Worm (Caenorhabditis elegans) whole organism, late embryonic: ENCODE data around the gene slfl-4.
"Not testable (repeated sequence)": the region's sequence is repeated elsewhere in the genome, so short reads cannot be mapped to it uniquely, and the experiment has no call there.

Experiments
- C08G9.2 ChIP-seq: sonication (generic microtip); optimal IDR thresholded peaks from 2 replicates; lab custom pipeline; 2016; ENCODE audit warnings: mild to moderate bottlenecking, missing genetic modification characterization, moderate library complexity, missing compliant biosample characterization
- C38D4.7 ChIP-seq: fragments of 200-800 bp; sonication (Bioruptor generic); optimal IDR thresholded peaks from 2 replicates; lab custom pipeline; 2018; ENCODE audit warnings: mild to moderate bottlenecking, missing genetic modification characterization, moderate library complexity, missing compliant biosample characterization
- T23F11.4 ChIP-seq: fragments of 200-800 bp; sonication (Bioruptor generic); optimal IDR thresholded peaks from 2 replicates; lab custom pipeline; 2018; ENCODE audit warnings: mild to moderate bottlenecking, missing genetic modification characterization, missing compliant biosample characterization
- Y22D7AL.16 ChIP-seq: sonication (generic microtip); optimal IDR thresholded peaks from 2 replicates; lab custom pipeline; 2016; ENCODE audit warnings: missing genetic modification characterization, missing compliant biosample characterization
- ama-1 ChIP-seq: fragments of 150-350 bp; optimal IDR thresholded peaks from 2 replicates; lab custom pipeline; 2014
- ceh-18 ChIP-seq: sonication (generic microtip); optimal IDR thresholded peaks from 2 replicates; lab custom pipeline; 2016; ENCODE audit warnings: missing genetic modification characterization, missing compliant biosample characterization
- ceh-2 ChIP-seq: sonication (generic microtip); optimal IDR thresholded peaks from 2 replicates; lab custom pipeline; 2016; ENCODE audit warnings: missing genotype, missing genetic modification characterization, missing compliant biosample characterization
- ceh-34 ChIP-seq: sonication (generic microtip); optimal IDR thresholded peaks from 2 replicates; lab custom pipeline; 2016; ENCODE audit warnings: mild to moderate bottlenecking, missing genetic modification characterization, missing compliant biosample characterization
- ceh-45 ChIP-seq: fragments of 200-800 bp; sonication (Bioruptor generic); IDR thresholded peaks from 2 replicates; pipeline ENCODE4 v1.3.6; 2022; ENCODE audit warnings: missing genetic modification reagents, missing genetic modification characterization, missing compliant biosample characterization
- ceh-48 ChIP-seq: sonication (generic microtip); optimal IDR thresholded peaks from 2 replicates; lab custom pipeline; 2016; ENCODE audit warnings: missing genetic modification characterization, inconsistent platforms, missing compliant biosample characterization
- dve-1 ChIP-seq: sonication (generic microtip); optimal IDR thresholded peaks from 2 replicates; lab custom pipeline; 2017; ENCODE audit warnings: antibody characterized with exemption, mild to moderate bottlenecking, missing genetic modification characterization, missing compliant biosample characterization
- elt-4 ChIP-seq: sonication (generic microtip); optimal IDR thresholded peaks from 2 replicates; lab custom pipeline; 2016; ENCODE audit warnings: missing genetic modification characterization, missing compliant biosample characterization
- eyg-1 ChIP-seq: sonication (generic microtip); optimal IDR thresholded peaks from 2 replicates; lab custom pipeline; 2016; ENCODE audit warnings: missing genotype, missing genetic modification characterization, missing compliant biosample characterization
- fax-1 ChIP-seq: sonication (generic microtip); optimal IDR thresholded peaks from 2 replicates; lab custom pipeline; 2016; ENCODE audit warnings: missing genotype, missing genetic modification characterization, missing compliant biosample characterization
- fkh-10 ChIP-seq: fragments of 150-350 bp; optimal IDR thresholded peaks from 2 replicates; lab custom pipeline; 2014; ENCODE audit warnings: missing biosample characterization, missing genetic modification reagents, missing genetic modification characterization
- fkh-6 ChIP-seq: sonication (generic microtip); optimal IDR thresholded peaks from 2 replicates; lab custom pipeline; 2016; ENCODE audit warnings: missing genetic modification characterization, missing compliant biosample characterization
- hlh-13 ChIP-seq: fragments of 200-800 bp; sonication (Bioruptor generic); optimal IDR thresholded peaks from 2 replicates; lab custom pipeline; 2018; ENCODE audit warnings: mild to moderate bottlenecking, missing genetic modification characterization, missing compliant biosample characterization
- mec-3 ChIP-seq: sonication (generic microtip); optimal IDR thresholded peaks from 2 replicates; lab custom pipeline; 2016; ENCODE audit warnings: borderline replicate concordance, missing genetic modification characterization, missing compliant biosample characterization
- nhr-232 ChIP-seq: sonication (generic microtip); optimal IDR thresholded peaks from 2 replicates; lab custom pipeline; 2016; ENCODE audit warnings: missing genetic modification characterization, missing compliant biosample characterization
- npax-4 ChIP-seq: sonication (generic microtip); optimal IDR thresholded peaks from 2 replicates; lab custom pipeline; 2016; ENCODE audit warnings: missing genetic modification characterization, missing compliant biosample characterization
- odd-2 ChIP-seq: sonication (generic microtip); optimal IDR thresholded peaks from 2 replicates; lab custom pipeline; 2017; ENCODE audit warnings: antibody characterized with exemption, mild to moderate bottlenecking, missing genetic modification characterization, missing compliant biosample characterization
- pat-9 ChIP-seq: fragments of 200-800 bp; sonication (Bioruptor generic); optimal IDR thresholded peaks from 2 replicates; lab custom pipeline; 2018; ENCODE audit warnings: mild to moderate bottlenecking, missing genetic modification characterization, moderate library complexity, missing compliant biosample characterization
- pha-2 ChIP-seq: sonication (generic microtip); optimal IDR thresholded peaks from 2 replicates; lab custom pipeline; 2017; ENCODE audit warnings: mild to moderate bottlenecking, missing genetic modification characterization, missing compliant biosample characterization
- pha-4 ChIP-seq: fragments of 150-350 bp; optimal IDR thresholded peaks from 2 replicates; lab custom pipeline; 2018; ENCODE audit warnings: missing biosample characterization, missing genetic modification reagents, missing genetic modification characterization
- rnt-1 ChIP-seq: sonication (generic microtip); optimal IDR thresholded peaks from 2 replicates; lab custom pipeline; 2016; ENCODE audit warnings: missing genetic modification characterization, missing compliant biosample characterization
- sox-2 ChIP-seq: fragments of 200-800 bp; sonication (Bioruptor generic); IDR thresholded peaks from 2 replicates; pipeline ENCODE4 v1.3.6; 2022; ENCODE audit warnings: missing genetic modification reagents, missing genetic modification characterization, missing compliant biosample characterization
- syd-9 ChIP-seq: sonication (generic microtip); optimal IDR thresholded peaks from 2 replicates; lab custom pipeline; 2016; ENCODE audit warnings: mild to moderate bottlenecking, missing genetic modification characterization, moderate library complexity, missing compliant biosample characterization
- tbx-2 ChIP-seq: sonication (generic microtip); optimal IDR thresholded peaks from 2 replicates; lab custom pipeline; 2016; ENCODE audit warnings: missing genetic modification characterization, missing compliant biosample characterization
- ttx-3 ChIP-seq: sonication (generic microtip); optimal IDR thresholded peaks from 2 replicates; lab custom pipeline; 2016; ENCODE audit warnings: missing genetic modification reagents, missing genetic modification characterization, missing compliant biosample characterization
- unc-86 ChIP-seq: sonication (generic microtip); optimal IDR thresholded peaks from 2 replicates; lab custom pipeline; 2016; ENCODE audit warnings: missing genetic modification characterization, missing compliant biosample characterization
- ztf-16 ChIP-seq: sonication (generic microtip); optimal IDR thresholded peaks from 2 replicates; lab custom pipeline; 2017; ENCODE audit warnings: missing genetic modification characterization, missing compliant biosample characterization

The slfl-4 gene

DNA sequence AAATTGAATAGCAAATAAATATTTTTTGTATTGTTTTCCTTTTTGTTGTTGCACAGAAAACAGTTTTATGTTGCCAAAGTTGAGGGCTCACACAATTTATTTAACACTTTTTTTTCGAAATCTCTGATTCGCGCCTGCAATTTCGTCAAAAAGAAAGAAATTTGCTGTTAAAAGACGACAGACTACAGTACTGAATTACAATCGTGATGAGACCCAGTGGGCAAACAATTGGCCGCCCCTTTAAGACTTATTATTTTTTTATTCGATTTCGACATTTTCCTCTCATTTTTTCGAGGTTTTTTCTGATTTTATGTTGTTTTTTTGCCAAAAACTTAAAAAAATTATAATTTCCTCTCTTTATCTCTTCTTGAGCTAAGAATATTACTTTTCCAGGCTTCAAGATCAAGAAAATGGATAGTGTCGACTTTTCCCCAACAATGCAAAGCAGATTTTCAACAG lies at the start of gene slfl-4:
Gene slfl-4, plus strand, starts transcription at position 409 of the 459 bp plus-strand sequence.
- TF ChIP-seq ceh-45 (no peak), ceh-2 (no peak), tbx-2 (tag; lab: Kevin White, UChicago) (no peak), fax-1 (no peak), elt-4 (tag; lab: Kevin White, UChicago) (no peak), ttx-3 (tag; lab: Kevin White, UChicago) (no peak), fkh-10 (GFP tag; lab: Kevin White, UChicago) (no peak)

DNA sequence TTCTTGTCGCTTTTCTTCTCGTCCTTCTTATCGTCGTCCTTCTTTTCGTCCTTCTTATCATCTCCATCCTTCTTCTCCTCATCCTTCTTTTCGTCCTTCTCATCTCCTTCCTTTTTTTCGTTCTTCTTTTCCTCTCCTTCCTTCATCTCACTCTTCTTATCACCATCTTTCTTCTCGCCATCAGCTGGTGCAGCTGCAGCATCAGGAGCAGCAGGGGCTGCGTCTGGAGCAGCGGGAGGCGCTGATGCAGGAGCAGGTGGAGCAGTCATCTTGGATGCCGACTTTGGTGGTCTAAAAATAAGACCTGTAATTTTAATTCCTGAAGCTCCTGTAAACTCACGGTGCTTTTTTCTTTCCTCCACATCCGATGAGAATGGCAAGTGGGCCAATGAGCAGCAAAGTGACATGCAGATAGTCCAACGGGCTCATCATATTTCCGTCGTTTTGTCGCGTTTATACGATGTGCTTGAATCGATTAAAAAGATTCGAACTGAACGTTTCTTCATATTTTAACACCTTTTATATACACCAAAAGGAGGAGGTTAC lies 49.0 kb upstream of the slfl-4 start, which contains the start of gene cylc-1:
Gene cylc-1, minus strand, starts transcription at position 496 of the 546 bp plus-strand sequence.
- not testable (repeated sequence) for TF ChIP-seq sox-2 (GFP tag; lab: Robert Waterston, UW); ceh-45; C08G9.2 (tag; lab: Kevin White, UChicago)
- TF ChIP-seq, all 69 proteins: peak for 0; not testable (repeated sequence) for 69

DNA sequence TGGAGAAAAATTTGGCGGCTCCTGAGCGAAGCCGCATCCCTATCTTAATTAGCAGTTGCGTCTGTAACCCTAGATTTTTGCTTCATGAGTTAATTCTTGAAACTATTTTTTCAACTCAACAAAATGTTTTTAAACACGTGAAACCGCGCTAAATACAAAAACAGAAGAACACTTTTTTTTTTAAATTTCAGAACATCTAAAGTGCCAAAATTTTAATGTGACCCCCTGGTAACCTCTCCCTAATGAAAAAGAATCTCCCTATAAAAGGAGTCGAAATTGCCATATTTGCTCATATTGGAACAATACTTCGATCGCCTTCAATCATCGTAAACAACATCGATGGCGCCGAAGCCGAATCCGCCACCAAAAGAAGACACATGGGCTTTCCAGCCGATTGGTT lies 47.8 kb upstream of the slfl-4 start, which contains the start of gene nsph-4.1:
Gene nsph-4.1, plus strand, starts transcription at position 301 of the 400 bp plus-strand sequence.
- TF ChIP-seq tbx-2, pha-4, nhr-232 (tag; lab: Kevin White, UChicago): not testable (repeated sequence)

DNA sequence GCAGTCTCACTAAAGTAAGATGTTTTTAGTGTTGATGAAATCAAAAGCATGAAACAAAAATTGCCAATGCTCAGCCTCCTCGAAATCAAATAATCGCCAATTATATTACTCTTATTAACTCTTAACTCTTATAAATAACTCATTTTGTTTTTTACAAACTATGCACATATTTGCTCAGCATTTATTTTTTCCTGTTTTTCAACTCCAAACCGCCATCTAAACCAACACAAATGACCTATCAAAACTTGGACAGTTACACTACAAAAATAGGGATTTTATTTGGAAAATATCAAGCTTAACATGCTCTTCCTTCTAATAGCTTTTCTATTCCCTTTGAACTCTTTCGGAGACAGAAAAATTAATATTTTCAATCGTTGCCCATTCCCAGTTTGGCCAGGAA lies 45.7 kb upstream of the slfl-4 start, which contains the start of gene thn-6:
Gene thn-6, plus strand, starts transcription at position 301 of the 400 bp plus-strand sequence.
- TF ChIP-seq T23F11.4 (GFP tag; lab: Kevin White, UChicago) (no peak), tbx-2 (tag; lab: Kevin White, UChicago) (no peak), Y22D7AL.16 (tag; lab: Kevin White, UChicago) (no peak), nhr-232 (tag; lab: Kevin White, UChicago) (no peak), C38D4.7 (no peak), pat-9 (tag; lab: Kevin White, UChicago) (no peak), unc-86 (tag; lab: Kevin White, UChicago) (no peak), fkh-6 (tag; lab: Kevin White, UChicago) (no peak), ztf-16 (no peak), eyg-1 (no peak), mec-3 (no peak), ceh-18 (tag; lab: Kevin White, UChicago) (no peak), npax-4 (no peak), ama-1 (lab: Kevin White, UChicago) (no peak), ceh-45 (no peak), ceh-48 (no peak), ceh-2 (no peak), syd-9 (tag; lab: Kevin White, UChicago) (no peak), hlh-13 (GFP tag; lab: Kevin White, UChicago) (no peak), dve-1 (tag; lab: Kevin White, UChicago) (no peak)
- TF ChIP-seq, all 69 proteins: peak for 0

DNA sequence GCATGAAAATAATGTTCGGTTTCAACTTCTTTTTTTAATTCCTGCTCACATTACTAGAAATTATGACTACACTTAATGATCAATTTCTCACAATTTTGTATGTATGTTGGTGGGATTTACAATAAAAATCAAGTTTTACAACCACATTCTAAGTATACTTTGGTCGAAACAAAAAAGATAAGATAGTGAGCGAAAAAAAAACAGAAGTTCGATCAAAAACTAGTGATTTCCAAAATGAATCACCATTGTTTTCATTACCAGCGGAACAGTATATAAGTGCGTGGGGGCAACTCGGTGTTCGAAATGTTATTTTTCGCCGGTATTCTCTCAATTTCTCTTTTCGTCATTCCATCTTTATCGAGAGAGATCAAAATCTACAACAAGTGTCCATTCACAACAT lies 43.8 kb upstream of the slfl-4 start, which contains the start of gene thn-5:
Gene thn-5, plus strand, starts transcription at position 301 of the 400 bp plus-strand sequence.
- TF ChIP-seq ceh-18 (tag; lab: Kevin White, UChicago) (no peak), ama-1 (lab: Kevin White, UChicago) (no peak), rnt-1 (tag; lab: Kevin White, UChicago) (no peak)

DNA sequence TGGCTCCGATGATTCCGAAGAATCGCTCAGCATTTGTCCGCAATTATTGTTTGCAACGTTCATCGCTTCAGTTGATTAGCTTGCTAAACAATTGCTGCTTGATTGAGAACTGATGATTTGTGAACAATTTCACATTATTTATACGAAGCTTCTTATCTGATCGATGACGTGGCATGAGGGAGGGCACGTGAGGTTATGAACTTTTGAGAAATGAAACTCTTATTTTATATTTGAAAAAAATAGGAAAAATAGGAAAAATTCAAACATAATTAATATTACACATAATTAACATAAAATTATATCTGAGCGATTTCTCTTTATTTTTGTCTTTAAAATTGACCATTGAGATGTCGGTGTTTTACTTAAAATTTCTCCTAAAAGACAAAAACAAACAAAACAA lies 19.7 kb upstream of the slfl-4 start, which contains the start of gene F36H12.10:
Gene F36H12.10, minus strand, starts transcription at position 101 of the 400 bp plus-strand sequence.
- not testable (repeated sequence) for TF ChIP-seq ceh-34, odd-2, pha-2 (tag; lab: Kevin White, UChicago)
